Fruit fly (Drosophila melanogaster): ENCODE measurements around the gene CG31975.

The CG31975 gene

dm6 chr2L:102161-102761 is 38.5 kb downstream of the CG31975 start, which contains the start of gene Creld (continued):
- peak; percentile 100 for TF ChIP-seq CG13287 (GFP tag; IDR thresholded peaks at IDR 0.05; ENCODE audit: partially characterized antibody)
- TF ChIP-seq sens (GFP tag): peak; percentile 65
- TF ChIP-seq CG34224 (GFP tag; IDR thresholded peaks at IDR 0.05; ENCODE audit: partially characterized antibody): peak; percentile 100
- TF ChIP-seq Max (GFP tag; optimal IDR thresholded peaks at IDR 0.05): peak; percentile 8
- TF ChIP-seq z (GFP tag; IDR thresholded peaks at IDR 0.05): no peak
- peak; percentile 100 for TF ChIP-seq zen2 (GFP tag; IDR thresholded peaks at IDR 0.05; ENCODE audit: partially characterized antibody)
- TF ChIP-seq bbx (GFP tag; IDR thresholded peaks at IDR 0.05; ENCODE audit: partially characterized antibody): peak; percentile 100
- TF ChIP-seq CG2120 (GFP tag; optimal IDR thresholded peaks at IDR 0.05): peak; percentile 9
- TF ChIP-seq unc-4 (GFP tag; IDR thresholded peaks at IDR 0.05; ENCODE audit: partially characterized antibody): peak; percentile 99
- peak; percentile 42 for TF ChIP-seq MESR4 (GFP tag; optimal IDR thresholded peaks at IDR 0.05)
- TF ChIP-seq Hand (GFP tag; optimal IDR thresholded peaks at IDR 0.05): no peak
- peak; percentile 93 for TF ChIP-seq pzg (GFP tag; optimal IDR thresholded peaks at IDR 0.05)
- TF ChIP-seq HmgD (GFP tag; optimal IDR thresholded peaks at IDR 0.05): peak; percentile 13
- 0 out of 3 replicates have a peak, but pooled peaks have one; percentile 22 for TF ChIP-seq zfh1 (GFP tag; IDR thresholded peaks at IDR 0.05)
- peak; percentile 51; the same call in 1 of the 3 replicates for TF ChIP-seq Dbx (GFP tag; IDR thresholded peaks at IDR 0.05)
- peak; percentile 99 for TF ChIP-seq BEAF-32 (GFP tag; optimal IDR thresholded peaks at IDR 0.05)
- TF ChIP-seq dm (GFP tag; optimal IDR thresholded peaks at IDR 0.05): peak; percentile 20
- TF ChIP-seq CG6791 (GFP tag; IDR thresholded peaks at IDR 0.05; ENCODE audit: partially characterized antibody): peak; percentile 100
- no peak for TF ChIP-seq PHDP (tag; optimal IDR thresholded peaks at IDR 0.05)
- TF ChIP-seq E2f2 (GFP tag; IDR thresholded peaks at IDR 0.05): peak; percentile 72
- no peak for TF ChIP-seq ftz-f1 (GFP tag; optimal IDR thresholded peaks at IDR 0.05)
- TF ChIP-seq croc (GFP tag; conservative IDR thresholded peaks at IDR 0.05): no peak
- no peak for TF ChIP-seq bab2 (GFP tag; optimal IDR thresholded peaks at IDR 0.05)
- TF ChIP-seq YL-1 (GFP tag; optimal IDR thresholded peaks at IDR 0.05): peak; percentile 67
- TF ChIP-seq nerfin-2 (GFP tag; IDR thresholded peaks at IDR 0.05; ENCODE audit: partially characterized antibody): peak; percentile 99
- TF ChIP-seq CG14710 (tag; optimal IDR thresholded peaks at IDR 0.05): peak; percentile 39
- peak; percentile 10 for TF ChIP-seq CG1792 (GFP tag; optimal IDR thresholded peaks at IDR 0.05)
- TF ChIP-seq MBD-R2 (GFP tag; IDR thresholded peaks at IDR 0.05): peak; percentile 90
- TF ChIP-seq CG14860 (GFP tag; IDR thresholded peaks at IDR 0.05; ENCODE audit: partially characterized antibody): peak; percentile 100
- TF ChIP-seq CG2129 (GFP tag; IDR thresholded peaks at IDR 0.05; ENCODE audit: partially characterized antibody): peak; percentile 100
- TF ChIP-seq hb (GFP tag; IDR thresholded peaks at IDR 0.05; ENCODE audit: partially characterized antibody): peak; percentile 99
- TF ChIP-seq Awh (GFP tag; IDR thresholded peaks at IDR 0.05): no peak
- peak; percentile 99 for TF ChIP-seq CG7963 (GFP tag; IDR thresholded peaks at IDR 0.05; ENCODE audit: partially characterized antibody)
- TF ChIP-seq tx (GFP tag; optimal IDR thresholded peaks at IDR 0.05): no peak
- no peak for TF ChIP-seq CG8388 (GFP tag; optimal IDR thresholded peaks at IDR 0.05)
- TF ChIP-seq crc (GFP tag; optimal IDR thresholded peaks at IDR 0.05): no peak
- TF ChIP-seq tna (GFP tag; IDR thresholded peaks at IDR 0.05; ENCODE audit: partially characterized antibody): peak; percentile 100
- peak; percentile 82 for TF ChIP-seq CG2116 (GFP tag; optimal IDR thresholded peaks at IDR 0.05)
- peak; percentile 100 for TF ChIP-seq Opbp (GFP tag; IDR thresholded peaks at IDR 0.05; ENCODE audit: partially characterized antibody)
- TF ChIP-seq kay (GFP tag; optimal IDR thresholded peaks at IDR 0.05): peak; percentile 11
- peak; percentile 90 for TF ChIP-seq Myb (GFP tag; optimal IDR thresholded peaks at IDR 0.05)
- TF ChIP-seq sna (GFP tag; IDR thresholded peaks at IDR 0.05; ENCODE audit: partially characterized antibody): peak; percentile 100
- peak; percentile 37 for TF ChIP-seq CG9797 (GFP tag; optimal IDR thresholded peaks at IDR 0.05)
- no peak for TF ChIP-seq gsb-n (tag; optimal IDR thresholded peaks at IDR 0.05)
- peak; percentile 100 for TF ChIP-seq Bgb (GFP tag; IDR thresholded peaks at IDR 0.05; ENCODE audit: partially characterized antibody)
- TF ChIP-seq trem (tag; optimal IDR thresholded peaks at IDR 0.05): peak; percentile 58
- TF ChIP-seq Doc3 (GFP tag; IDR thresholded peaks at IDR 0.05; ENCODE audit: partially characterized antibody): peak; percentile 100
- peak; percentile 100 for TF ChIP-seq HLH4C (GFP tag; IDR thresholded peaks at IDR 0.05; ENCODE audit: partially characterized antibody)
